Fruit fly (Drosophila melanogaster): ENCODE results near the gene CG12020.

Gene CG12020

DNA sequence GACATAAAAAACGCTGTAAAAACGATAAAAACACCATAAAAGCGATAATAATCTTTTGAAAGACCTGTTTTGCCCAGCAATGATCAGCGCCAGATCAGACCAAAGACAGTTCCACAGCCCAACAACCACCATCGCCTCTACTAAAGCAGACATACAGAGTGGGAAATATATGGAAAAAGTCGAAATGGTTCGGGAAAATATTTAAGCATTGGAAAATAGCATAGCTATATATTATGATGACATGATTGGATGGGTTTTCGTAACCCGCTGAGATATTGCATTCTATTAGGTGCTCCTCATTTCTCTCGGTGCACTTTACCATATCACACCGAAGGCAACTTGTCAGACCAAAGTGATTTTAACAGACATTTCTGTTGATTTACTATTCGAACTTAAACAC, 11.5 kb downstream of the CG12020 start (continued):
- TF ChIP-seq CG4318 (GFP tag; optimal IDR thresholded peaks at IDR 0.05) (no peak), CG8632 (GFP tag; optimal IDR thresholded peaks at IDR 0.05) (no peak), fd59A (GFP tag; optimal IDR thresholded peaks at IDR 0.05) (peak; percentile 84), CG6808 (GFP tag; optimal IDR thresholded peaks at IDR 0.05) (no peak), Met (GFP tag; optimal IDR thresholded peaks at IDR 0.05) (no peak), CG6163 (GFP tag; IDR thresholded peaks at IDR 0.05) (peak; percentile 93), Lpt (GFP tag; optimal IDR thresholded peaks at IDR 0.05) (peak; percentile 79), salr (GFP tag; optimal IDR thresholded peaks at IDR 0.05) (peak in 1 of 2 experiments; percentile 73), Eip75B (GFP tag; optimal IDR thresholded peaks at IDR 0.05) (peak; percentile 84), Hr4 (GFP tag; optimal IDR thresholded peaks at IDR 0.05) (no peak), achi (GFP tag; optimal IDR thresholded peaks at IDR 0.05) (peak; percentile 85), lz (GFP tag; optimal IDR thresholded peaks at IDR 0.05) (peak; percentile 62), Blimp-1 (GFP tag; optimal IDR thresholded peaks at IDR 0.05) (no peak), CG32006 (GFP tag; optimal IDR thresholded peaks at IDR 0.05) (peak; percentile 82), svp (GFP tag) (no peak), CG10669 (GFP tag; optimal IDR thresholded peaks at IDR 0.05) (no peak), CG8319 (GFP tag; optimal IDR thresholded peaks at IDR 0.05) (peak; percentile 75), CG8119 (GFP tag; IDR thresholded peaks at IDR 0.05) (peak; percentile 86), dsx (GFP tag; optimal IDR thresholded peaks at IDR 0.05; ENCODE audit: poor library complexity, severe bottlenecking) (peak; percentile 85), fd85E (GFP tag; optimal IDR thresholded peaks at IDR 0.05) (no peak), Eip78C (GFP tag) (peak; percentile 96), Ets96B (tag; optimal IDR thresholded peaks at IDR 0.05) (peak; percentile 86), eg (GFP tag; IDR thresholded peaks at IDR 0.05) (peak; percentile 95), CG1621 (tag; optimal IDR thresholded peaks at IDR 0.05) (peak; percentile 85), Smox (GFP tag; optimal IDR thresholded peaks at IDR 0.05) (no peak), Sox102F (GFP tag; optimal IDR thresholded peaks at IDR 0.05) (no peak), Ets21C (GFP tag; optimal IDR thresholded peaks at IDR 0.05) (peak; percentile 53), OdsH (GFP tag; optimal IDR thresholded peaks at IDR 0.05) (no peak), CG3032 (tag; optimal IDR thresholded peaks at IDR 0.05) (peak; percentile 84), CG31627 (GFP tag; optimal IDR thresholded peaks at IDR 0.05) (peak; percentile 73), ss (GFP tag; optimal IDR thresholded peaks at IDR 0.05) (peak; percentile 82 to 85), Gug (GFP tag; IDR thresholded peaks at IDR 0.05) (peak; percentile 84), fkh (GFP tag; optimal IDR thresholded peaks at IDR 0.05) (no peak), esn (GFP tag; optimal IDR thresholded peaks at IDR 0.05) (peak; percentile 79)

dm6 chr3L:1810288-1810687, 13.2 kb downstream of the CG12020 start, which contains the start of gene GV1:
GV1 (plus strand) TSS chr3L:1810588.
- TF ChIP-seq CG11762 (GFP tag; optimal IDR thresholded peaks at IDR 0.05; ENCODE audit: insufficient read depth) (no peak), CG6808 (GFP tag; optimal IDR thresholded peaks at IDR 0.05) (peak; percentile 95), CG10669 (GFP tag; optimal IDR thresholded peaks at IDR 0.05) (peak; percentile 81), Ets21C (GFP tag; optimal IDR thresholded peaks at IDR 0.05) (no peak), Hr38 (GFP tag; optimal IDR thresholded peaks at IDR 0.05) (no peak), lz (GFP tag; optimal IDR thresholded peaks at IDR 0.05) (no peak), eg (GFP tag; IDR thresholded peaks at IDR 0.05) (peak; percentile 89), dsx (GFP tag; optimal IDR thresholded peaks at IDR 0.05; ENCODE audit: poor library complexity, severe bottlenecking) (peak; percentile 87), Eip93F (GFP tag; optimal IDR thresholded peaks at IDR 0.05) (peak; percentile 14), CG6854 (GFP tag; optimal IDR thresholded peaks at IDR 0.05) (peak; percentile 81), fd59A (GFP tag; optimal IDR thresholded peaks at IDR 0.05) (peak; percentile 53), CG11902 (GFP tag; optimal IDR thresholded peaks at IDR 0.05) (no peak), CG3919 (GFP tag; optimal IDR thresholded peaks at IDR 0.05) (peak; percentile 51), CG31627 (GFP tag; optimal IDR thresholded peaks at IDR 0.05) (no peak), fkh (GFP tag; optimal IDR thresholded peaks at IDR 0.05) (no peak), Hr4 (GFP tag; optimal IDR thresholded peaks at IDR 0.05) (peak; percentile 18), Sox14 (GFP tag; optimal IDR thresholded peaks at IDR 0.05) (peak; percentile 0), Sox102F (GFP tag; optimal IDR thresholded peaks at IDR 0.05) (peak; percentile 37), CG4318 (GFP tag; optimal IDR thresholded peaks at IDR 0.05) (no peak), fd85E (GFP tag; optimal IDR thresholded peaks at IDR 0.05) (no peak), pdm3 (GFP tag; optimal IDR thresholded peaks at IDR 0.05) (no peak), CG34406 (GFP tag; optimal IDR thresholded peaks at IDR 0.05) (peak; percentile 36), Met (GFP tag; optimal IDR thresholded peaks at IDR 0.05) (peak; percentile 43), salr (GFP tag; optimal IDR thresholded peaks at IDR 0.05) (peak in 1 of 2 experiments; percentile 52), net (GFP tag; optimal IDR thresholded peaks at IDR 0.05) (peak; percentile 76), spab (GFP tag; optimal IDR thresholded peaks at IDR 0.05) (peak; percentile 87), topi (GFP tag; optimal IDR thresholded peaks at IDR 0.05) (no peak), acj6 (GFP tag; optimal IDR thresholded peaks at IDR 0.05) (no peak), vri (GFP tag; optimal IDR thresholded peaks at IDR 0.05) (peak; percentile 42), CG7368 (GFP tag; optimal IDR thresholded peaks at IDR 0.05) (no peak), CG8319 (GFP tag; optimal IDR thresholded peaks at IDR 0.05) (no peak), Gug (GFP tag; IDR thresholded peaks at IDR 0.05) (0 out of 2 replicates have a peak, but pooled peaks have one; percentile 20)

Data from whole organism, prepupa.